Fruit fly (Drosophila melanogaster): ENCODE data around the gene CG44532.

DNA sequence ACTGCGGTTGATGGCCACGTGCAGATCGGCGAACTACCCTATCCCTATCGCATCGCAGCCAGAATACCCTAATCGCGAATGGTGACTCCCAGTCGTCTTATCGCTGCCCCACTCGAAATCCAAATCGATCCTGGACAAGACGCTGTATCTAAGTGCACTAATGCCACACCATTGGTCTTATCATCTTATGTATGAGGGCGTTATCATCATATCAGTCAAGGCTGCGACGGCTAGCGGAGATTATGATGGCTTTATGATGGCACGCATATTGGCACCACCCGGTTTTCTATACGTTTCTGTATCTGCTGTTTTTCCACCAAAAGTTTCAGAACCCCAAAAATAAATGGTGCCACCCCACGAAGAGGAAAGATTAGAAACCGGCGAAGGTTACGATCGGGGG is 38.3 kb downstream of the CG44532 start:
- no peak for TF ChIP-seq br (GFP tag; optimal IDR thresholded peaks at IDR 0.05)
- TF ChIP-seq foxo (GFP tag; optimal IDR thresholded peaks at IDR 0.05) = no peak
- no peak for TF ChIP-seq Rel (GFP tag; optimal IDR thresholded peaks at IDR 0.05)
- TF ChIP-seq Rel (tag; optimal IDR thresholded peaks at IDR 0.05) = peak; percentile 79
- TF ChIP-seq psq (GFP tag; optimal IDR thresholded peaks at IDR 0.05) = no peak
- TF ChIP-seq Jra (GFP tag; optimal IDR thresholded peaks at IDR 0.05) = no peak
- TF ChIP-seq HLH106 (tag; optimal IDR thresholded peaks at IDR 0.05) = no peak
- TF ChIP-seq Dfd (GFP tag; optimal IDR thresholded peaks at IDR 0.05) = no peak

Measured in whole organism, wandering third instar larva.